Fruit fly (Drosophila melanogaster) whole organism, embryonic: Measurements from ENCODE around the gene Asator.

Source experiments
- ATbp ChIP-seq: fragments of 200-800 bp; sonication (Bioruptor generic); optimal IDR thresholded peaks from 2 replicates; lab custom pipeline; 2017; ENCODE audit warnings: missing biosample characterization, mild to moderate bottlenecking, missing genetic modification characterization, missing genetic modification reagents
- Abd-B ChIP-seq: fragments of 200-800 bp; sonication (Bioruptor generic); optimal IDR thresholded peaks from 2 replicates; lab custom pipeline; 2018; ENCODE audit warnings: missing biosample characterization, mild to moderate bottlenecking, missing genetic modification characterization, moderate library complexity
- BEAF-32 ChIP-seq: fragments of 200-800 bp; sonication (Bioruptor generic); optimal IDR thresholded peaks from 3 replicates; lab custom pipeline; 2017; ENCODE audit warnings: missing biosample characterization, missing genetic modification characterization, mild to moderate bottlenecking, moderate library complexity, missing genetic modification reagents
- Bgb ChIP-seq: fragments of 200-800 bp; sonication (Bioruptor generic); IDR thresholded peaks from 2 replicates; pipeline ENCODE4 v1.3.6; 2022; ENCODE audit warnings: missing biosample characterization, missing genetic modification characterization; ENCODE audit not compliant: partially characterized antibody
- CG10209 ChIP-seq: fragments of 200-800 bp; sonication (Bioruptor generic); optimal IDR thresholded peaks from 3 replicates; lab custom pipeline; 2017; ENCODE audit warnings: missing biosample characterization, mild to moderate bottlenecking, missing genetic modification characterization, missing genetic modification reagents
- CG10366 ChIP-seq: fragments of 200-800 bp; sonication (Bioruptor generic); IDR thresholded peaks from 2 replicates; pipeline ENCODE4 v1.3.6; 2022; ENCODE audit warnings: missing biosample characterization, missing genetic modification characterization
- CG10565 ChIP-seq: fragments of 200-800 bp; sonication (Bioruptor generic); optimal IDR thresholded peaks from 3 replicates; lab custom pipeline; 2016; ENCODE audit warnings: missing biosample characterization, mild to moderate bottlenecking, missing genetic modification characterization
- CG11456 ChIP-seq: fragments of 200-800 bp; sonication (Bioruptor generic); IDR thresholded peaks from 3 replicates; pipeline ENCODE4 v1.3.6; 2022; ENCODE audit warnings: missing biosample characterization, missing genetic modification characterization
- CG11560 ChIP-seq: fragments of 200-800 bp; sonication (Bioruptor generic); IDR thresholded peaks from 3 replicates; pipeline ENCODE4 v1.3.6; 2022; ENCODE audit warnings: missing biosample characterization, missing genetic modification characterization
- CG15601 ChIP-seq: fragments of 200-800 bp; sonication (Bioruptor generic); optimal IDR thresholded peaks from 3 replicates; lab custom pipeline; 2019; ENCODE audit warnings: missing biosample characterization, mild to moderate bottlenecking, missing genetic modification characterization, moderate library complexity
- CG16815 ChIP-seq: fragments of 200-800 bp; sonication (Bioruptor generic); optimal IDR thresholded peaks from 3 replicates; lab custom pipeline; 2017; ENCODE audit warnings: missing biosample characterization, mild to moderate bottlenecking, missing genetic modification characterization
- CG2120 ChIP-seq: fragments of 200-800 bp; sonication (Bioruptor generic); optimal IDR thresholded peaks from 3 replicates; lab custom pipeline; 2016; ENCODE audit warnings: missing biosample characterization, missing genetic modification characterization
- CG2199 ChIP-seq: fragments of 200-800 bp; sonication (Bioruptor generic); IDR thresholded peaks from 3 replicates; pipeline ENCODE4 v1.3.6; 2022; ENCODE audit warnings: missing biosample characterization, missing genetic modification characterization
- CG32772 ChIP-seq: fragments of 200-800 bp; sonication (Bioruptor generic); IDR thresholded peaks from 2 replicates; pipeline ENCODE4 v1.3.6; 2022; ENCODE audit warnings: missing biosample characterization, missing genetic modification characterization
- CG3281 ChIP-seq: fragments of 200-800 bp; sonication (Bioruptor generic); optimal IDR thresholded peaks from 3 replicates; lab custom pipeline; 2017; ENCODE audit warnings: missing biosample characterization, mild to moderate bottlenecking, missing genetic modification characterization
- CG4404 ChIP-seq: fragments of 200-800 bp; sonication (Bioruptor generic); IDR thresholded peaks from 2 replicates; pipeline ENCODE4 v1.3.6; 2022; ENCODE audit warnings: missing biosample characterization, missing genetic modification characterization
- Doc2 ChIP-seq: fragments of 200-800 bp; sonication (Bioruptor generic); IDR thresholded peaks from 2 replicates; pipeline ENCODE4 v1.3.6; 2022; ENCODE audit warnings: missing biosample characterization, missing genetic modification characterization
- Fer3 ChIP-seq: fragments of 200-800 bp; sonication (Bioruptor generic); optimal IDR thresholded peaks from 2 replicates; lab custom pipeline; 2018; ENCODE audit warnings: missing biosample characterization, mild to moderate bottlenecking, missing genetic modification characterization, moderate library complexity
- Hmr ChIP-seq: fragments of 200-800 bp; sonication (Bioruptor generic); optimal IDR thresholded peaks from 3 replicates; lab custom pipeline; 2017; ENCODE audit warnings: mild to moderate bottlenecking, missing biosample characterization, missing genetic modification reagents, missing genetic modification characterization
- Hmx ChIP-seq: fragments of 200-800 bp; sonication (Bioruptor generic); optimal IDR thresholded peaks from 2 replicates; lab custom pipeline; 2016; ENCODE audit warnings: missing biosample characterization, missing genetic modification characterization
- Hr51 ChIP-seq, 2 experiments: fragments of 200-800 bp; sonication (Bioruptor generic); optimal IDR thresholded peaks; 2 replicates in 1 of 2; 3 replicates in 1 of 2; lab custom pipeline; 2016 to 2018; ENCODE audit warnings: missing biosample characterization in 2 of 2, missing genetic modification characterization in 2 of 2, mild to moderate bottlenecking in 1 of 2, moderate library complexity in 1 of 2
- Nf-YC ChIP-seq: fragments of 200-800 bp; optimal IDR thresholded peaks from 3 replicates; lab custom pipeline; 2019; ENCODE audit warnings: missing biosample characterization, mild to moderate bottlenecking, missing genetic modification characterization, moderate library complexity
- Opbp ChIP-seq: fragments of 200-800 bp; sonication (Bioruptor generic); IDR thresholded peaks from 3 replicates; pipeline ENCODE4 v1.3.6; 2022; ENCODE audit warnings: missing biosample characterization, missing genetic modification characterization; ENCODE audit not compliant: partially characterized antibody
- Xrp1 ChIP-seq: fragments of 200-800 bp; sonication (Bioruptor generic); IDR thresholded peaks from 2 replicates; pipeline ENCODE4 v1.3.6; 2022; ENCODE audit warnings: missing biosample characterization, missing genetic modification characterization
- al ChIP-seq: fragments of 200-800 bp; sonication (Bioruptor generic); IDR thresholded peaks from 2 replicates; pipeline ENCODE4 v1.3.6; 2022; ENCODE audit warnings: missing biosample characterization, missing genetic modification characterization
- ap ChIP-seq: fragments of 200-800 bp; sonication (Bioruptor generic); IDR thresholded peaks from 2 replicates; pipeline ENCODE4 v1.3.6; 2022; ENCODE audit warnings: missing biosample characterization, missing genetic modification characterization
- cas ChIP-seq: fragments of 200-800 bp; sonication (Bioruptor generic); IDR thresholded peaks from 2 replicates; pipeline ENCODE4 v1.3.6; 2022; ENCODE audit warnings: missing biosample characterization, missing genetic modification characterization
- cg ChIP-seq: fragments of 200-800 bp; sonication (Bioruptor generic); optimal IDR thresholded peaks from 3 replicates; lab custom pipeline; 2019; ENCODE audit warnings: missing biosample characterization, mild to moderate bottlenecking, missing genetic modification characterization, moderate library complexity
- chif ChIP-seq, 2 experiments: fragments of 200-800 bp; sonication (Bioruptor generic); optimal IDR thresholded peaks; 3 replicates each; lab custom pipeline; 2016; ENCODE audit warnings: missing biosample characterization in 2 of 2, missing genetic modification characterization in 2 of 2
- ci ChIP-seq: fragments of 200-800 bp; sonication (Bioruptor generic); IDR thresholded peaks from 3 replicates; pipeline ENCODE4 v1.3.6; 2022; ENCODE audit warnings: missing biosample characterization, missing genetic modification characterization
- danr ChIP-seq: fragments of 200-800 bp; sonication (Bioruptor generic); IDR thresholded peaks from 2 replicates; pipeline ENCODE4 v1.3.6; 2022; ENCODE audit warnings: missing biosample characterization, missing genetic modification characterization
- dm ChIP-seq: fragments of 200-800 bp; sonication (Bioruptor generic); optimal IDR thresholded peaks from 3 replicates; lab custom pipeline; 2016; ENCODE audit warnings: missing biosample characterization, missing genetic modification characterization
- dmrt99B ChIP-seq: fragments of 200-800 bp; sonication (Bioruptor generic); optimal IDR thresholded peaks from 2 replicates; lab custom pipeline; 2018; ENCODE audit warnings: missing biosample characterization, mild to moderate bottlenecking, missing genetic modification characterization, moderate library complexity
- emc ChIP-seq: fragments of 200-800 bp; sonication (Bioruptor generic); optimal IDR thresholded peaks from 2 replicates; lab custom pipeline; 2016; ENCODE audit warnings: missing biosample characterization, missing genetic modification characterization
- hb ChIP-seq: fragments of 200-800 bp; sonication (Bioruptor generic); IDR thresholded peaks from 3 replicates; pipeline ENCODE4 v1.3.6; 2022; ENCODE audit warnings: missing biosample characterization, missing genetic modification characterization; ENCODE audit not compliant: partially characterized antibody
- ind ChIP-seq: fragments of 200-800 bp; sonication (Bioruptor generic); optimal IDR thresholded peaks from 3 replicates; lab custom pipeline; 2016; ENCODE audit warnings: missing biosample characterization, missing genetic modification characterization
- lab ChIP-seq: fragments of 200-800 bp; sonication (Bioruptor generic); optimal IDR thresholded peaks from 3 replicates; lab custom pipeline; 2017; ENCODE audit warnings: missing biosample characterization, missing genetic modification characterization, mild to moderate bottlenecking, moderate library complexity, missing genetic modification reagents
- mld ChIP-seq: fragments of 200-800 bp; sonication (Bioruptor generic); IDR thresholded peaks from 3 replicates; pipeline ENCODE4 v1.3.6; 2022; ENCODE audit warnings: missing biosample characterization, missing genetic modification characterization; ENCODE audit not compliant: partially characterized antibody
- peb ChIP-seq: fragments of 200-800 bp; sonication (Bioruptor generic); IDR thresholded peaks from 2 replicates; pipeline ENCODE4 v1.3.6; 2022; ENCODE audit warnings: missing biosample characterization, missing genetic modification characterization
- pfk ChIP-seq: fragments of 200-800 bp; sonication (Bioruptor generic); optimal IDR thresholded peaks from 2 replicates; lab custom pipeline; 2018; ENCODE audit warnings: missing biosample characterization, mild to moderate bottlenecking, missing genetic modification characterization, moderate library complexity
- pros ChIP-seq: fragments of 200-800 bp; sonication (Bioruptor generic); optimal IDR thresholded peaks from 3 replicates; lab custom pipeline; 2019; ENCODE audit warnings: missing biosample characterization, mild to moderate bottlenecking, missing genetic modification characterization, moderate library complexity
- sens ChIP-seq: fragments of 200-800 bp; sonication (Bioruptor generic); peaks from one replicate; lab custom pipeline; 2016; ENCODE audit warnings: missing biosample characterization, missing genetic modification characterization
- sisA ChIP-seq: fragments of 200-800 bp; sonication (Bioruptor generic); IDR thresholded peaks from 2 replicates; pipeline ENCODE4 v1.3.6; 2022; ENCODE audit warnings: missing biosample characterization, missing genetic modification characterization
- slbo ChIP-seq: fragments of 200-800 bp; sonication (Bioruptor generic); IDR thresholded peaks from 2 replicates; pipeline ENCODE4 v1.3.6; 2022; ENCODE audit warnings: missing biosample characterization, missing genetic modification characterization
- tio ChIP-seq: fragments of 200-800 bp; sonication (Bioruptor generic); optimal IDR thresholded peaks from 2 replicates; lab custom pipeline; 2017; ENCODE audit warnings: missing biosample characterization, missing genetic modification characterization, inconsistent platforms
- tll ChIP-seq, 2 experiments: fragments of 200-800 bp in 1 of 2; fragments of >200 bp in 1 of 2; sonication (Bioruptor generic) in 1 of 2; optimal IDR thresholded peaks; 2 replicates each; lab custom pipeline; 2017 to 2019; ENCODE audit warnings: missing biosample characterization in 2 of 2, missing genetic modification characterization in 2 of 2, mild to moderate bottlenecking in 1 of 2, moderate library complexity in 1 of 2
- trem ChIP-seq: fragments of 200-800 bp; optimal IDR thresholded peaks from 3 replicates; lab custom pipeline; 2019; ENCODE audit warnings: missing biosample characterization, mild to moderate bottlenecking, missing genetic modification characterization, moderate library complexity
- wor ChIP-seq: fragments of 200-800 bp; sonication (Bioruptor generic); IDR thresholded peaks from 2 replicates; pipeline ENCODE4 v1.3.6; 2022; ENCODE audit warnings: missing biosample characterization, missing genetic modification characterization
- z ChIP-seq: fragments of 200-800 bp; sonication (Bioruptor generic); IDR thresholded peaks from 3 replicates; pipeline ENCODE4 v1.3.6; 2022; ENCODE audit warnings: missing biosample characterization, missing genetic modification characterization
- zfh1 ChIP-seq: fragments of 200-800 bp; sonication (Bioruptor generic); IDR thresholded peaks from 3 replicates; pipeline ENCODE4 v1.3.6; 2022; ENCODE audit warnings: missing biosample characterization, missing genetic modification characterization

Asator gene

dm6 chr4:424630-425327 is 64.0 kb downstream of the Asator start (continued):
- TF ChIP-seq lab (GFP tag; lab: Kevin White, UChicago) (peak; percentile 93), tll (GFP tag; optimal IDR thresholded peaks at IDR 0.05; lab: Kevin White, UChicago) (peak in 1 of 2 experiments; percentile 54), pfk (GFP tag; lab: Kevin White, UChicago) (peak; percentile 70), CG4404 (GFP tag; lab: Robert Waterston, UW) (no peak), Abd-B (GFP tag; lab: Kevin White, UChicago) (no peak), dm (GFP tag; lab: Kevin White, UChicago) (peak; percentile 89), peb (GFP tag; lab: Robert Waterston, UW) (no peak), Hmx (GFP tag; lab: Kevin White, UChicago) (peak; percentile 61), hb (GFP tag; lab: Robert Waterston, UW) (no peak), Xrp1 (GFP tag; lab: Robert Waterston, UW) (peak; percentile 94), CG16815 (GFP tag; lab: Kevin White, UChicago) (peak; percentile 87), CG10565 (GFP tag; lab: Kevin White, UChicago) (peak; percentile 87), CG10366 (GFP tag; lab: Robert Waterston, UW) (peak; percentile 88), tio (GFP tag; lab: Kevin White, UChicago) (peak; percentile 84), trem (tag; lab: Kevin White, UChicago) (peak; percentile 73), ATbp (GFP tag; lab: Kevin White, UChicago) (peak; percentile 90), chif (GFP tag; optimal IDR thresholded peaks at IDR 0.05; lab: Kevin White, UChicago) (peak; percentile 94 to 97), Fer3 (tag; lab: Kevin White, UChicago) (peak; percentile 94), sisA (no peak), Hmr (GFP tag; lab: Kevin White, UChicago) (peak; percentile 95), danr (GFP tag; lab: Robert Waterston, UW) (peak; percentile 61; the same call in 1 of the 2 replicates), al (GFP tag; lab: Robert Waterston, UW) (no peak; the same call in 1 of the 2 replicates), ci (GFP tag; lab: Robert Waterston, UW) (peak; percentile 98), CG15601 (peak; percentile 90), cas (no peak; the same call in 1 of the 2 replicates), CG2120 (GFP tag; lab: Kevin White, UChicago) (peak; percentile 84), cg (no peak), Doc2 (no peak), ap (GFP tag; lab: Robert Waterston, UW) (no peak; the same call in 1 of the 2 replicates)

dm6 chr4:423338-423737 is 65.5 kb downstream of the Asator start:
- no peak for TF ChIP-seq Hr51 (GFP tag; optimal IDR thresholded peaks at IDR 0.05; lab: Kevin White, UChicago)
- TF ChIP-seq pros (GFP tag; lab: Kevin White, UChicago), result peak; percentile 44
- no peak for TF ChIP-seq CG32772 (GFP tag; lab: Robert Waterston, UW)
- TF ChIP-seq Bgb, result no peak
- TF ChIP-seq sens (GFP tag; lab: Kevin White, UChicago), result peak; percentile 41
- no peak for TF ChIP-seq CG11456
- TF ChIP-seq BEAF-32, result no peak
- TF ChIP-seq Nf-YC, result peak; percentile 94
- TF ChIP-seq z (GFP tag; lab: Robert Waterston, UW), result peak; percentile 74; the same call in 2 of the 3 replicates
- no peak for TF ChIP-seq ind (GFP tag; lab: Kevin White, UChicago)
- no peak for TF ChIP-seq zfh1 (GFP tag; lab: Robert Waterston, UW)
- no peak for TF ChIP-seq CG3281 (GFP tag; lab: Kevin White, UChicago)
- TF ChIP-seq mld (GFP tag; lab: Robert Waterston, UW), result no peak
- no peak for TF ChIP-seq dmrt99B
- no peak for TF ChIP-seq CG10209 (GFP tag; lab: Kevin White, UChicago)
- TF ChIP-seq CG2199 (GFP tag; lab: Robert Waterston, UW), result peak; percentile 68; the same call in 1 of the 3 replicates
- TF ChIP-seq wor, result no peak
- no peak for TF ChIP-seq Opbp (GFP tag; lab: Robert Waterston, UW)
- TF ChIP-seq CG11560, result no peak
- TF ChIP-seq emc (GFP tag; lab: Kevin White, UChicago), result no peak
- no peak for TF ChIP-seq slbo
